Worm (Caenorhabditis elegans): ENCODE results near the gene F20G2.1.

F20G2.1 gene

ce11 chrV:13789362-13789761 is 36.0 kb upstream of the F20G2.1 start (continued):
- TF ChIP-seq unc-3 (GFP tag; conservative IDR thresholded peaks at IDR 0.05) (0 out of 2 replicates have a peak, but pooled peaks have one; percentile 34), unc-3 (tag; optimal IDR thresholded peaks at IDR 0.05) (no peak), hlh-30 (tag; optimal IDR thresholded peaks at IDR 0.05; ENCODE audit: insufficient read depth) (peak; percentile 71), T23F11.4 (GFP tag; optimal IDR thresholded peaks at IDR 0.05) (peak; percentile 14), ceh-22 (tag; optimal IDR thresholded peaks at IDR 0.05) (no peak), sox-2 (GFP tag; IDR thresholded peaks at IDR 0.05) (peak; percentile 36), C38D4.7 (GFP tag; optimal IDR thresholded peaks at IDR 0.05) (no peak), ahr-1 (tag; optimal IDR thresholded peaks at IDR 0.05) (no peak), dve-1 (tag; optimal IDR thresholded peaks at IDR 0.05) (peak; percentile 81), unc-42 (tag; optimal IDR thresholded peaks at IDR 0.05) (peak; percentile 40), C08G9.2 (tag; optimal IDR thresholded peaks at IDR 0.05) (peak; percentile 18), Y22D7AL.16 (tag; optimal IDR thresholded peaks at IDR 0.05) (peak; percentile 27), dmd-4 (tag; optimal IDR thresholded peaks at IDR 0.05; ENCODE audit: borderline replicate concordance) (peak; percentile 83), rnt-1 (tag; optimal IDR thresholded peaks at IDR 0.05) (peak; percentile 76), hlh-15 (tag; optimal IDR thresholded peaks at IDR 0.05) (no peak), fax-1 (tag; optimal IDR thresholded peaks at IDR 0.05) (peak; percentile 42), pros-1 (tag; optimal IDR thresholded peaks at IDR 0.05) (no peak), pax-1 (tag; optimal IDR thresholded peaks at IDR 0.05) (peak; percentile 57), lim-6 (tag; optimal IDR thresholded peaks at IDR 0.05) (peak; percentile 47), ceh-19 (GFP tag; optimal IDR thresholded peaks at IDR 0.05) (peak; percentile 31), ref-2 (tag; optimal IDR thresholded peaks at IDR 0.05) (peak; percentile 41), elt-2 (tag; optimal IDR thresholded peaks at IDR 0.05) (peak; percentile 34), lin-11 (tag; optimal IDR thresholded peaks at IDR 0.05) (no peak), unc-55 (GFP tag; optimal IDR thresholded peaks at IDR 0.05) (peak; percentile 86), nfya-1 (tag; optimal IDR thresholded peaks at IDR 0.05) (peak; percentile 94), fkh-10 (GFP tag; optimal IDR thresholded peaks at IDR 0.05) (no peak), ceh-30 (tag; optimal IDR thresholded peaks at IDR 0.05) (peak; percentile 90), ceh-6 (GFP tag; optimal IDR thresholded peaks at IDR 0.05) (peak; percentile 27), ztf-16 (tag; optimal IDR thresholded peaks at IDR 0.05) (peak; percentile 13), F13H6.1 (tag; optimal IDR thresholded peaks at IDR 0.05) (peak; percentile 58), unc-86 (tag; optimal IDR thresholded peaks at IDR 0.05) (peak; percentile 54), ceh-18 (tag; optimal IDR thresholded peaks at IDR 0.05) (peak; percentile 85), elt-4 (tag; optimal IDR thresholded peaks at IDR 0.05) (no peak), madf-2 (tag; optimal IDR thresholded peaks at IDR 0.05) (no peak), ceh-24 (tag; optimal IDR thresholded peaks at IDR 0.05) (no peak), mec-3 (tag; optimal IDR thresholded peaks at IDR 0.05; ENCODE audit: borderline replicate concordance) (no peak), pha-2 (tag; optimal IDR thresholded peaks at IDR 0.05) (peak; percentile 38), nhr-11 (tag; optimal IDR thresholded peaks at IDR 0.05) (no peak), ets-4 (tag; optimal IDR thresholded peaks at IDR 0.05) (peak; percentile 73), ceh-9 (tag; optimal IDR thresholded peaks at IDR 0.05) (no peak), ceh-14 (tag; optimal IDR thresholded peaks at IDR 0.05) (peak; percentile 90), hlh-6 (tag; optimal IDR thresholded peaks at IDR 0.05) (peak; percentile 26), ama-1 (optimal IDR thresholded peaks at IDR 0.05) (no peak), ceh-34 (tag; optimal IDR thresholded peaks at IDR 0.05) (peak; percentile 86), hlh-8 (tag; optimal IDR thresholded peaks at IDR 0.05) (peak; percentile 47), zip-5 (tag; optimal IDR thresholded peaks at IDR 0.05) (no peak), ttx-3 (tag; optimal IDR thresholded peaks at IDR 0.05) (no peak), pqm-1 (tag; optimal IDR thresholded peaks at IDR 0.05) (no peak), odd-2 (tag; optimal IDR thresholded peaks at IDR 0.05) (no peak)
